Worm (Caenorhabditis elegans) whole organism, L1 larva: ENCODE results near the gene W01C8.1.

Experiments
- C34B4.2 ChIP-seq: sonication (generic microtip); optimal IDR thresholded peaks from 2 replicates; lab custom pipeline; 2017; ENCODE audit warnings: mild to moderate bottlenecking, missing genetic modification characterization, missing compliant biosample characterization
- alr-1 ChIP-seq: fragments of 200-800 bp; sonication (Bioruptor generic); optimal IDR thresholded peaks from 2 replicates; lab custom pipeline; 2018; ENCODE audit warnings: borderline replicate concordance, mild to moderate bottlenecking, missing genetic modification characterization, missing compliant biosample characterization
- aly-2 ChIP-seq: fragments of 150-350 bp; optimal IDR thresholded peaks from 2 replicates; lab custom pipeline; 2014; ENCODE audit warnings: missing biosample characterization, missing genetic modification characterization
- ama-1 ChIP-seq: fragments of 150-350 bp; optimal IDR thresholded peaks from 2 replicates; lab custom pipeline; 2014
- ceh-63 ChIP-seq: fragments of 200-800 bp; sonication (Bioruptor generic); optimal IDR thresholded peaks from 2 replicates; lab custom pipeline; 2018; ENCODE audit warnings: mild to moderate bottlenecking, missing genetic modification characterization, missing compliant biosample characterization
- ceh-90 ChIP-seq: sonication (generic microtip); optimal IDR thresholded peaks from 2 replicates; lab custom pipeline; 2016; ENCODE audit warnings: missing genetic modification characterization, missing compliant biosample characterization
- ces-1 ChIP-seq: fragments of 150-350 bp; optimal IDR thresholded peaks from 2 replicates; lab custom pipeline; 2014; ENCODE audit warnings: missing biosample characterization, missing genetic modification reagents, missing genetic modification characterization
- dpl-1 ChIP-seq, 3 experiments: fragments of 150-350 bp in 2 of 3; sonication (generic microtip) in 1 of 3; optimal IDR thresholded peaks; 2 replicates each; lab custom pipeline; 2014 to 2017; ENCODE audit warnings: missing biosample characterization in 3 of 3, missing genetic modification characterization in 3 of 3, missing genetic modification reagents in 3 of 3
- efl-1 ChIP-seq, 4 experiments: fragments of 150-350 bp; optimal IDR thresholded peaks in 3 of 4; peaks in 1 of 4; 1 replicate in 1 of 4; 2 replicates in 3 of 4; lab custom pipeline; 2014; ENCODE audit warnings: missing biosample characterization in 2 of 4, missing genetic modification characterization in 2 of 4, missing genetic modification reagents in 2 of 4
- efl-3 ChIP-seq: fragments of 200-800 bp; sonication (Bioruptor generic); optimal IDR thresholded peaks from 2 replicates; lab custom pipeline; 2018; ENCODE audit warnings: mild to moderate bottlenecking, missing genetic modification characterization, missing compliant biosample characterization
- elt-2 ChIP-seq: sonication (generic microtip); optimal IDR thresholded peaks from 2 replicates; lab custom pipeline; 2016; ENCODE audit warnings: missing genetic modification characterization, mild to moderate bottlenecking, inconsistent platforms, missing compliant biosample characterization, missing genetic modification reagents
- fkh-10 ChIP-seq: sonication (generic microtip); optimal IDR thresholded peaks from 2 replicates; lab custom pipeline; 2017; ENCODE audit warnings: missing biosample characterization, missing genetic modification reagents, missing genetic modification characterization
- fkh-8 ChIP-seq: sonication (generic microtip); optimal IDR thresholded peaks from 2 replicates; lab custom pipeline; 2016; ENCODE audit warnings: mild to moderate bottlenecking, missing genetic modification characterization, missing compliant biosample characterization
- fos-1 ChIP-seq: fragments of 150-350 bp; optimal IDR thresholded peaks from 2 replicates; lab custom pipeline; 2014; ENCODE audit warnings: missing biosample characterization, missing genetic modification characterization
- grh-1 ChIP-seq: fragments of 200-800 bp; sonication (Bioruptor generic); IDR thresholded peaks from 2 replicates; pipeline ENCODE4 v1.3.6; 2022; ENCODE audit warnings: missing genetic modification reagents, missing genetic modification characterization, missing compliant biosample characterization
- hlh-17 ChIP-seq: fragments of 200-800 bp; sonication (Bioruptor generic); optimal IDR thresholded peaks from 2 replicates; lab custom pipeline; 2018; ENCODE audit warnings: missing genetic modification characterization, mild to moderate bottlenecking, missing compliant biosample characterization, moderate library complexity, borderline replicate concordance
- hlh-4 ChIP-seq: sonication (generic microtip); optimal IDR thresholded peaks from 2 replicates; lab custom pipeline; 2016; ENCODE audit warnings: mild to moderate bottlenecking, missing genetic modification characterization, missing compliant biosample characterization
- irx-1 ChIP-seq: sonication (generic microtip); optimal IDR thresholded peaks from 2 replicates; lab custom pipeline; 2016; ENCODE audit warnings: missing genetic modification characterization, missing compliant biosample characterization
- isw-1 ChIP-seq: fragments of 200-800 bp; sonication (Bioruptor generic); IDR thresholded peaks from 2 replicates; pipeline ENCODE4 v1.3.6; 2022; ENCODE audit warnings: missing genetic modification characterization, missing compliant biosample characterization
- jun-1 ChIP-seq: fragments of 150-350 bp; optimal IDR thresholded peaks from 2 replicates; lab custom pipeline; 2014; ENCODE audit warnings: missing biosample characterization, missing genetic modification reagents, missing genetic modification characterization
- lsy-2 ChIP-seq, 2 experiments: fragments of 150-350 bp; optimal IDR thresholded peaks; 2 replicates each; lab custom pipeline; 2014; ENCODE audit warnings: missing biosample characterization in 2 of 2, missing genetic modification characterization in 2 of 2
- mab-9 ChIP-seq: fragments of 200-800 bp; sonication (Bioruptor generic); IDR thresholded peaks from 2 replicates; pipeline ENCODE4 v1.3.6; 2022; ENCODE audit warnings: missing genetic modification reagents, missing genetic modification characterization, missing compliant biosample characterization
- mef-2 ChIP-seq: fragments of 150-350 bp; optimal IDR thresholded peaks from 2 replicates; lab custom pipeline; 2014; ENCODE audit warnings: missing biosample characterization, missing genetic modification characterization
- nhr-11 ChIP-seq: fragments of 150-350 bp; optimal IDR thresholded peaks from 2 replicates; lab custom pipeline; 2014; ENCODE audit warnings: missing biosample characterization, missing genetic modification characterization
- nhr-12 ChIP-seq: sonication (generic microtip); optimal IDR thresholded peaks from 2 replicates; lab custom pipeline; 2017; ENCODE audit warnings: missing biosample characterization, missing genetic modification characterization
- nhr-19 ChIP-seq: fragments of 200-800 bp; sonication (Bioruptor generic); conservative IDR thresholded peaks from 2 replicates; pipeline ENCODE4 v1.3.6; 2022; ENCODE audit warnings: missing genetic modification characterization, missing compliant biosample characterization
- nhr-20 ChIP-seq: sonication (generic microtip); optimal IDR thresholded peaks from 2 replicates; lab custom pipeline; 2016; ENCODE audit warnings: mild to moderate bottlenecking, missing genetic modification characterization, missing compliant biosample characterization
- nhr-237 ChIP-seq: fragments of 150-350 bp; optimal IDR thresholded peaks from 2 replicates; lab custom pipeline; 2014; ENCODE audit warnings: missing biosample characterization, missing genetic modification characterization
- nhr-47 ChIP-seq: sonication (generic microtip); optimal IDR thresholded peaks from 2 replicates; lab custom pipeline; 2016; ENCODE audit warnings: mild to moderate bottlenecking, missing genetic modification characterization, moderate library complexity, missing compliant biosample characterization
- nhr-71 ChIP-seq: sonication (generic microtip); optimal IDR thresholded peaks from 2 replicates; lab custom pipeline; 2016; ENCODE audit warnings: mild to moderate bottlenecking, missing genetic modification characterization, moderate library complexity, missing compliant biosample characterization
- nhr-76 ChIP-seq: sonication (generic microtip); optimal IDR thresholded peaks from 2 replicates; lab custom pipeline; 2017; ENCODE audit warnings: missing biosample characterization, missing genetic modification characterization
- nhr-84 ChIP-seq: sonication (generic microtip); optimal IDR thresholded peaks from 2 replicates; lab custom pipeline; 2017; ENCODE audit warnings: missing biosample characterization, missing genetic modification characterization
- nhr-85 ChIP-seq: sonication (generic microtip); peaks from one replicate; lab custom pipeline; 2016; ENCODE audit warnings: missing genetic modification characterization, inconsistent platforms, missing compliant biosample characterization
- nhr-90 ChIP-seq: sonication (generic microtip); optimal IDR thresholded peaks from 2 replicates; lab custom pipeline; 2016; ENCODE audit warnings: mild to moderate bottlenecking, missing genetic modification characterization, missing compliant biosample characterization; ENCODE audit not compliant: poor library complexity
- pag-3 ChIP-seq: sonication (generic microtip); optimal IDR thresholded peaks from 2 replicates; lab custom pipeline; 2017; ENCODE audit warnings: missing genetic modification characterization, mild to moderate bottlenecking, missing compliant biosample characterization, antibody characterized with exemption, borderline replicate concordance; ENCODE audit not compliant: insufficient read depth
- pqm-1 ChIP-seq: sonication (generic microtip); optimal IDR thresholded peaks from 3 replicates; lab custom pipeline; 2017; ENCODE audit warnings: missing biosample characterization, missing genetic modification characterization
- rnt-1 ChIP-seq: sonication (generic microtip); optimal IDR thresholded peaks from 2 replicates; lab custom pipeline; 2016; ENCODE audit warnings: mild to moderate bottlenecking, missing genetic modification characterization, moderate library complexity, missing compliant biosample characterization
- skn-1 ChIP-seq: fragments of 150-350 bp; optimal IDR thresholded peaks from 2 replicates; lab custom pipeline; 2014; ENCODE audit warnings: missing biosample characterization, missing genetic modification characterization
- snpc-4 ChIP-seq: fragments of 150-350 bp; optimal IDR thresholded peaks from 2 replicates; lab custom pipeline; 2014; ENCODE audit warnings: missing biosample characterization, missing genetic modification characterization
- snu-23 ChIP-seq: sonication (generic microtip); optimal IDR thresholded peaks from 2 replicates; lab custom pipeline; 2016; ENCODE audit warnings: missing genetic modification characterization, missing compliant biosample characterization
- sptf-1 ChIP-seq: fragments of 150-350 bp; optimal IDR thresholded peaks from 2 replicates; lab custom pipeline; 2014; ENCODE audit warnings: missing biosample characterization, missing genetic modification characterization
- sup-37 ChIP-seq: fragments of 200-800 bp; sonication (Bioruptor generic); optimal IDR thresholded peaks from 2 replicates; lab custom pipeline; 2018; ENCODE audit warnings: mild to moderate bottlenecking, missing genetic modification characterization, missing compliant biosample characterization
- unc-130 ChIP-seq: fragments of 150-350 bp; optimal IDR thresholded peaks from 2 replicates; lab custom pipeline; 2017; ENCODE audit warnings: missing biosample characterization, missing genetic modification characterization, inconsistent platforms
- unc-30 ChIP-seq: sonication (generic microtip); optimal IDR thresholded peaks from 2 replicates; lab custom pipeline; 2017; ENCODE audit warnings: missing biosample characterization, missing genetic modification characterization
- unc-86 ChIP-seq: sonication (generic microtip); optimal IDR thresholded peaks from 2 replicates; lab custom pipeline; 2016; ENCODE audit warnings: missing genetic modification characterization, missing compliant biosample characterization
- unc-98 ChIP-seq: fragments of 200-800 bp; sonication (Bioruptor generic); IDR thresholded peaks from 2 replicates; pipeline ENCODE4 v1.3.6; 2022; ENCODE audit warnings: missing genetic modification characterization, missing compliant biosample characterization
- xbp-1 ChIP-seq: sonication (generic microtip); optimal IDR thresholded peaks from 2 replicates; lab custom pipeline; 2016; ENCODE audit warnings: missing genetic modification characterization, missing compliant biosample characterization
- zag-1 ChIP-seq: fragments of 150-350 bp; optimal IDR thresholded peaks from 2 replicates; lab custom pipeline; 2014; ENCODE audit warnings: missing biosample characterization, missing genetic modification characterization
- zip-4 ChIP-seq: fragments of 200-800 bp; sonication (Bioruptor generic); optimal IDR thresholded peaks from 2 replicates; lab custom pipeline; 2018; ENCODE audit warnings: mild to moderate bottlenecking, missing genetic modification characterization, moderate library complexity, missing compliant biosample characterization

Gene W01C8.1

DNA sequence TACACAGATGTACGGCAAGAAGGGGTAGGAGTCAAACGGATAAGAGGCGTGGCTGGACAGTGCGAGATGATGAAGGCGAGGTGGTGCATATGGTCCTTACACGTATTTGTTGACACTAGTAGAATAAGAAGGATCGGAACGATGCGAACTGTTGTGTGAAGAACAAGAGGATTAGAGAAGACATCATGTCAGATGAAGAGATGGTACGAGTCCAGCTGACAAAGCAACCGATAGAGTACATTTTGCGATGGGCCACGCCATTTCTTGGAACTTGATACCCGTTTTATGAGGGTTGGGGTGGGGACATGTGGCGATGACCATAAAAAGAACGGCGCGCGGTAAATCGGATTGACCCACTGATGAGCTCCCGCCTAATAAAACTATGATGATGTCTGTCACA lies 6.2 kb downstream of the W01C8.1 start:
- TF ChIP-seq nhr-12 (tag; lab: Kevin White, UChicago) = no peak
- TF ChIP-seq skn-1 (tag; lab: Kevin White, UChicago) = no peak
- TF ChIP-seq zip-4 (GFP tag; lab: Kevin White, UChicago) = no peak
- no peak for TF ChIP-seq mef-2 (tag; lab: Kevin White, UChicago)

DNA sequence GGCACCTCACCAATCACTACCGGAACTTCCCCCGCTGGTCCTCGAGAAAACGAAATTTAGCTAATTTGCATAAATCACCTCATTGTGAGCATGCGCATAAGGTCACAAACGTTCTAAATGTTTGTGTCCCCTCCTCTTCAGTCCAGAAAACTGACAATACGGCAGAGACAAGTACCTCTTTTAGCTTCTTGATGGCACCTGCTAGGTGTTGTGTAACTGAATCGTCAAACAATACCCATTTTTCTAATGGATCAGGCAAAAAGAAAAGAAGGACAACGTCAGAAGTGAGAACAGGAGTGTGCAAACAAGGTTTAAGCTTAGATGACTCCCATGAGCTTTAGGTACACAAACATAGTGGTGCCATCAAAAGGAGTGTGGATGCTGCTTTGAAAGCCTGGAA lies 7.4 kb downstream of the W01C8.1 start:
- TF ChIP-seq unc-98 (GFP tag; lab: Robert Waterston, UW) (no peak), elt-2 (tag; lab: Kevin White, UChicago) (no peak), efl-1 (optimal IDR thresholded peaks at IDR 0.05; lab: Kevin White, UChicago) (no peak), efl-1 (GFP tag; optimal IDR thresholded peaks at IDR 0.05 in 1 of 2; lab: Kevin White, UChicago) (peak in 1 of 2 experiments; percentile 4), hlh-17 (no peak)

DNA sequence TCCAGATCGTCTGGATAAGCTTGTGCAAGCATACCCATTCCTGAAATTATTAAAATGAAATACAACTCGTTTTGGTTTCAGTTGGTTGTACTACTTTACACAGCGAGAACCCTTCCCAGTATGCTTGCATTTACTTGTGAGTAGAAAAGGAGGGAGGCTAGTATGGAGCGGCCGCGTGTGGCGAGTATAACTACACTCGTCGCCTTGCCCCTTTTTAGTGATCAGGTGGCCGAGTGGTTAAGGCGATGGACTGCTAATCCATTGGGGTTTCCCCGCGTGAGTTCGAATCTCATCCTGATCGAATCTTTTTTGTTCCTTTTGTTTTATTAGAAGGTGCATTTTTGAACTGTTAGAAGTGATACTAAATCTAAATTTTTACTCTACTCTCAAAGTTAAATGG lies 15.6 kb downstream of the W01C8.1 start:
- peak; percentile 11 for TF ChIP-seq snpc-4 (tag; lab: Kevin White, UChicago)
- TF ChIP-seq dpl-1 (GFP tag; optimal IDR thresholded peaks at IDR 0.05; lab: Kevin White, UChicago) = no peak
- TF ChIP-seq nhr-19 (GFP tag; lab: Robert Waterston, UW) = peak; percentile 64
- TF ChIP-seq irx-1 (tag; lab: Kevin White, UChicago) = no peak
- no peak for TF ChIP-seq ceh-90 (tag; lab: Kevin White, UChicago)
- TF ChIP-seq nhr-71 (tag; lab: Kevin White, UChicago) = peak; percentile 64
- no peak for TF ChIP-seq hlh-17
- TF ChIP-seq unc-130 (tag; lab: Kevin White, UChicago) = no peak
- TF ChIP-seq efl-3 = no peak
- TF ChIP-seq nhr-90 = peak; percentile 63
- no peak for TF ChIP-seq nhr-237 (tag; lab: Kevin White, UChicago)
- no peak for TF ChIP-seq hlh-4 (tag; lab: Kevin White, UChicago)
- peak; percentile 35 for TF ChIP-seq fos-1
- peak; percentile 58 for TF ChIP-seq nhr-20 (tag; lab: Kevin White, UChicago)
- no peak for TF ChIP-seq sup-37 (GFP tag; lab: Kevin White, UChicago)
- TF ChIP-seq grh-1 (GFP tag; lab: Robert Waterston, UW) = no peak
- no peak for TF ChIP-seq jun-1 (tag; lab: Kevin White, UChicago)
- TF ChIP-seq nhr-76 (tag; lab: Kevin White, UChicago) = no peak
- TF ChIP-seq unc-98 (GFP tag; lab: Robert Waterston, UW) = no peak
- TF ChIP-seq sptf-1 = no peak
- TF ChIP-seq unc-86 (tag; lab: Kevin White, UChicago) = peak; percentile 40
- peak; percentile 75 for TF ChIP-seq nhr-47
- no peak for TF ChIP-seq ama-1 (lab: Kevin White, UChicago)
- peak; percentile 68 for TF ChIP-seq nhr-85 (tag; lab: Kevin White, UChicago)
- TF ChIP-seq unc-30 (tag; lab: Kevin White, UChicago) = no peak
- TF ChIP-seq xbp-1 = peak; percentile 61
- no peak for TF ChIP-seq nhr-84 (tag; lab: Kevin White, UChicago)
- no peak for TF ChIP-seq mab-9 (GFP tag; lab: Robert Waterston, UW)
- TF ChIP-seq fkh-10 (GFP tag; lab: Kevin White, UChicago) = peak; percentile 13
- no peak for TF ChIP-seq zag-1
- TF ChIP-seq pqm-1 (tag; lab: Kevin White, UChicago) = no peak
- TF ChIP-seq rnt-1 (tag; lab: Kevin White, UChicago) = peak; percentile 52
- peak in 1 of 2 experiments; percentile 31 for TF ChIP-seq lsy-2 (tag; optimal IDR thresholded peaks at IDR 0.05; lab: Kevin White, UChicago)
- TF ChIP-seq isw-1 = peak; percentile 35
- TF ChIP-seq pag-3 (tag; lab: Kevin White, UChicago) = no peak
- TF ChIP-seq aly-2 (tag; lab: Kevin White, UChicago) = peak; percentile 10
- no peak for TF ChIP-seq ceh-63 (GFP tag; lab: Kevin White, UChicago)
- no peak for TF ChIP-seq alr-1 (tag; lab: Kevin White, UChicago)
- TF ChIP-seq nhr-11 = no peak
- no peak for TF ChIP-seq skn-1 (tag; lab: Kevin White, UChicago)
- no peak for TF ChIP-seq ces-1
- TF ChIP-seq snu-23 (GFP tag; lab: Kevin White, UChicago) = peak; percentile 71
- TF ChIP-seq C34B4.2 = no peak
- peak; percentile 20 for TF ChIP-seq fkh-8 (tag; lab: Kevin White, UChicago)
- no peak for TF ChIP-seq zip-4 (GFP tag; lab: Kevin White, UChicago)
